Worm (Caenorhabditis elegans): ENCODE measurements around the gene rgs-5.

rgs-5 gene

ce11 chrIII:5691826-5692225, 6.5 kb upstream of the rgs-5 start (continued):
- TF ChIP-seq F55B11.4 (tag; optimal IDR thresholded peaks at IDR 0.05; ENCODE audit: borderline replicate concordance, insufficient read depth), result no peak
- TF ChIP-seq somi-1 (GFP tag; optimal IDR thresholded peaks at IDR 0.05), result no peak
- TF ChIP-seq Y95B8A.8 (GFP tag; IDR thresholded peaks at IDR 0.05), result no peak
- TF ChIP-seq F23B12.7 (tag; optimal IDR thresholded peaks at IDR 0.05; ENCODE audit: insufficient read depth), result no peak

- TF ChIP-seq snpc-3.4 (tag; optimal IDR thresholded peaks at IDR 0.05) (peak; percentile 29), ceh-91 (GFP tag; IDR thresholded peaks at IDR 0.05) (0 out of 2 replicates have a peak, but pooled peaks have one; percentile 16), madf-6 (GFP tag; IDR thresholded peaks at IDR 0.05) (peak; percentile 75; the same call in 1 of the 2 replicates), F33H1.4 (GFP tag; IDR thresholded peaks at IDR 0.05) (peak; percentile 43; the same call in 1 of the 2 replicates), mcd-1 (GFP tag; IDR thresholded peaks at IDR 0.05) (0 out of 2 replicates have a peak, but pooled peaks have one; percentile 25), B0261.1 (tag; optimal IDR thresholded peaks at IDR 0.05) (no peak), him-1 (tag; optimal IDR thresholded peaks at IDR 0.05) (no peak), snpc-1.1 (tag; optimal IDR thresholded peaks at IDR 0.05; ENCODE audit: insufficient read depth) (peak; percentile 51), lin-54 (GFP tag; optimal IDR thresholded peaks at IDR 0.05) (peak; percentile 7), C17E4.6 (GFP tag; IDR thresholded peaks at IDR 0.05) (no peak), F22D6.2 (tag; optimal IDR thresholded peaks at IDR 0.05) (no peak), efl-1 (GFP tag; optimal IDR thresholded peaks at IDR 0.05) (peak; percentile 81), dpl-1 (GFP tag; optimal IDR thresholded peaks at IDR 0.05) (peak; percentile 23), lsl-1 (GFP tag; optimal IDR thresholded peaks at IDR 0.05) (peak; percentile 33), madf-8 (GFP tag; conservative IDR thresholded peaks at IDR 0.05) (0 out of 2 replicates have a peak, but pooled peaks have one; percentile 18), D2030.7 (GFP tag; IDR thresholded peaks at IDR 0.05) (peak; percentile 16; the same call in 1 of the 2 replicates)
Observed at ce11 chrIII:5692690-5693089, 5.7 kb upstream of the rgs-5 start, which contains the start of the genes abi-1 and arle-14. Gene abi-1 (minus strand): TSS chrIII:5692740. Gene arle-14 (plus strand): TSS chrIII:5692906.

- no peak for TF ChIP-seq B0019.2 (GFP tag; conservative IDR thresholded peaks at IDR 0.05)
- no peak for TF ChIP-seq let-607 (tag; optimal IDR thresholded peaks at IDR 0.05)
- peak; percentile 15; the same call in 1 of the 2 replicates for TF ChIP-seq madf-6 (GFP tag; IDR thresholded peaks at IDR 0.05)
- TF ChIP-seq ztf-6 (GFP tag; IDR thresholded peaks at IDR 0.05), result no peak
- no peak for TF ChIP-seq madf-8 (GFP tag; conservative IDR thresholded peaks at IDR 0.05)
- no peak for TF ChIP-seq tlf-1 (GFP tag; optimal IDR thresholded peaks at IDR 0.05)
- TF ChIP-seq hsf-1 (GFP tag; IDR thresholded peaks at IDR 0.05), result 0 out of 2 replicates have a peak, but pooled peaks have one; percentile 46
- TF ChIP-seq lsy-27 (tag; optimal IDR thresholded peaks at IDR 0.05; ENCODE audit: borderline replicate concordance, insufficient read depth), result no peak
Observed at ce11 chrIII:5693736-5694135, 4.6 kb upstream of the rgs-5 start, which contains the start of gene B0336.13. Gene B0336.13 (plus strand): TSS chrIII:5694036.

ce11 chrIII:5697266-5697665, 1.1 kb upstream of the rgs-5 start, which contains the start of gene B0336.7:
Gene B0336.7 (minus strand): TSS chrIII:5697366.
- no peak for TF ChIP-seq ztf-3 (GFP tag; optimal IDR thresholded peaks at IDR 0.05)
- TF ChIP-seq madf-6 (GFP tag; IDR thresholded peaks at IDR 0.05), result no peak
- no peak for TF ChIP-seq ceh-91 (GFP tag; IDR thresholded peaks at IDR 0.05)
- TF ChIP-seq T26A5.8 (tag; optimal IDR thresholded peaks at IDR 0.05), result no peak

ce11 chrIII:5701491-5701890, 3.1 kb downstream of the rgs-5 start:
- peak; percentile 41; the same call in 1 of the 2 replicates for TF ChIP-seq D2030.7 (GFP tag; IDR thresholded peaks at IDR 0.05)
- peak; percentile 83 for TF ChIP-seq efl-1 (GFP tag; optimal IDR thresholded peaks at IDR 0.05)
- TF ChIP-seq ceh-91 (GFP tag; IDR thresholded peaks at IDR 0.05), result peak; percentile 41; the same call in 1 of the 2 replicates
- no peak for TF ChIP-seq egl-18 (GFP tag; IDR thresholded peaks at IDR 0.05)
- no peak for TF ChIP-seq C17E4.6 (GFP tag; IDR thresholded peaks at IDR 0.05)
- TF ChIP-seq F33H1.4 (GFP tag; IDR thresholded peaks at IDR 0.05), result peak; percentile 79
- no peak for TF ChIP-seq B0261.1 (tag; optimal IDR thresholded peaks at IDR 0.05)
- TF ChIP-seq F23B12.7 (tag; optimal IDR thresholded peaks at IDR 0.05; ENCODE audit: insufficient read depth), result no peak
- peak; percentile 80 for TF ChIP-seq lsl-1 (GFP tag; optimal IDR thresholded peaks at IDR 0.05)
- no peak for TF ChIP-seq madf-3 (GFP tag; IDR thresholded peaks at IDR 0.05)
- TF ChIP-seq attf-5 (GFP tag; optimal IDR thresholded peaks at IDR 0.05), result no peak
- peak; percentile 21 for TF ChIP-seq xnd-1 (tag; optimal IDR thresholded peaks at IDR 0.05)
- peak; percentile 78 for TF ChIP-seq madf-6 (GFP tag; IDR thresholded peaks at IDR 0.05)
- TF ChIP-seq madf-8 (GFP tag; conservative IDR thresholded peaks at IDR 0.05), result peak; percentile 49
- no peak for TF ChIP-seq lin-54 (GFP tag; optimal IDR thresholded peaks at IDR 0.05)
